Worm (Caenorhabditis elegans) whole organism, young adult: ENCODE data around the gene C16D9.6.

Experiments used
- ama-1 ChIP-seq, 3 experiments: fragments of 150-350 bp in 1 of 3; sonication (generic microtip) in 2 of 3; optimal IDR thresholded peaks; 2 replicates each; lab custom pipeline; 2014 to 2018; ENCODE audit warnings: missing biosample characterization in 2 of 3, missing genetic modification characterization in 2 of 3, missing genetic modification reagents in 2 of 3
- chd-7 ChIP-seq: sonication (generic microtip); optimal IDR thresholded peaks from 2 replicates; lab custom pipeline; 2016; ENCODE audit warnings: mild to moderate bottlenecking, missing genetic modification characterization, moderate library complexity, missing compliant biosample characterization
- nhr-179 ChIP-seq: sonication (generic microtip); optimal IDR thresholded peaks from 2 replicates; lab custom pipeline; 2016; ENCODE audit warnings: mild to moderate bottlenecking, missing genetic modification characterization, missing compliant biosample characterization
- snpc-4 ChIP-seq, 5 experiments: fragments of 150-350 bp in 1 of 5; sonication (generic microtip) in 4 of 5; optimal IDR thresholded peaks; 2 replicates each; lab custom pipeline; 2014 to 2018; ENCODE audit warnings: missing genetic modification characterization in 5 of 5, missing biosample characterization in 3 of 5, antibody characterized with exemption in 2 of 5, mild to moderate bottlenecking in 2 of 5, missing compliant biosample characterization in 2 of 5, missing genotype in 2 of 5, moderate library complexity in 2 of 5, missing genetic modification reagents in 1 of 5
- zfh-2 ChIP-seq: fragments of 200-800 bp; sonication (Bioruptor generic); conservative IDR thresholded peaks from 2 replicates; pipeline ENCODE4 v1.3.6; 2022; ENCODE audit warnings: missing genetic modification reagents, missing genetic modification characterization, missing compliant biosample characterization

DNA sequence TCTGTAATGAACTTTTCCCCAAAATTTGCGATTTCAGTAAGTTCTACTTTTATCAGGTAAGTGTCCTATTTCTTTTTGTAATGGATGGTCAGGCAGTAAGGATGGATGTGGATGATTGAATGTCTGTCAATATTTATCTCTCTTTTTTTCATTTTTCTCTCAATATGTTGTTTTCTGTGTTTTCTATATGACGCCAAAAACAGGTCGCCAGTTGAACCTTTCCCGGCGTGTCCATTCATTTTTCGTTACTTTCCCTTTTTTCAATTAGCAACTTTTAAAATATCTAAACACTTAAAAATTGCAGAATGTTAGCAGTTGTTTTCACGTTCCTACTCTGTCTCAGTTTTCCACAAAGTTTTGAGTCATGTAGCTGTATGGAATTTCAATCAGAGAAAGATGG, 43.2 kb downstream of the C16D9.6 start, which contains the start of gene timp-1:
- TF ChIP-seq nhr-179 (no peak), ama-1 (optimal IDR thresholded peaks at IDR 0.05; lab: Kevin White, UChicago) (no peak), ama-1 (GFP tag; optimal IDR thresholded peaks at IDR 0.05; lab: Kevin White, UChicago) (no peak), chd-7 (tag; lab: Kevin White, UChicago) (no peak), snpc-4 (GFP tag; optimal IDR thresholded peaks at IDR 0.05; lab: Kevin White, UChicago) (no peak), snpc-4 (tag; optimal IDR thresholded peaks at IDR 0.05; lab: Kevin White, UChicago) (no peak), zfh-2 (GFP tag; lab: Robert Waterston, UW) (no peak)
